Fruit fly (Drosophila melanogaster): ENCODE data around the gene CG33641.

dm6 chr2L:13545678-13546077 is 16.8 kb downstream of the CG33641 start:
- TF ChIP-seq CG6276 (GFP tag; optimal IDR thresholded peaks at IDR 0.05) (peak; percentile 88), CG10631 (GFP tag; optimal IDR thresholded peaks at IDR 0.05) (peak; percentile 13), CG10669 (GFP tag; optimal IDR thresholded peaks at IDR 0.05) (peak; percentile 65), acj6 (GFP tag; optimal IDR thresholded peaks at IDR 0.05) (no peak), CG9139 (GFP tag; optimal IDR thresholded peaks at IDR 0.05) (peak; percentile 96)
